Fruit fly (Drosophila melanogaster) whole organism, embryonic: ENCODE results near the gene fru.

Experiments used
- Aef1 ChIP-seq: fragments of 200-800 bp; sonication (Bioruptor generic); IDR thresholded peaks from 3 replicates; pipeline ENCODE4 v1.3.6; 2022; ENCODE audit warnings: missing biosample characterization, missing genetic modification characterization
- CG10565 ChIP-seq: fragments of 200-800 bp; sonication (Bioruptor generic); optimal IDR thresholded peaks from 3 replicates; lab custom pipeline; 2016; ENCODE audit warnings: missing biosample characterization, mild to moderate bottlenecking, missing genetic modification characterization
- CG10979 ChIP-seq: fragments of 200-800 bp; sonication (Bioruptor generic); optimal IDR thresholded peaks from 2 replicates; lab custom pipeline; 2018; ENCODE audit warnings: missing biosample characterization, mild to moderate bottlenecking, missing genetic modification characterization, moderate library complexity
- CG11247 ChIP-seq: fragments of 200-800 bp; sonication (Bioruptor generic); IDR thresholded peaks from 2 replicates; pipeline ENCODE4 v1.3.6; 2022; ENCODE audit warnings: missing biosample characterization, missing genetic modification characterization
- CG11456 ChIP-seq: fragments of 200-800 bp; sonication (Bioruptor generic); IDR thresholded peaks from 3 replicates; pipeline ENCODE4 v1.3.6; 2022; ENCODE audit warnings: missing biosample characterization, missing genetic modification characterization
- CG12769 ChIP-seq: fragments of 200-800 bp; sonication (Bioruptor generic); optimal IDR thresholded peaks from 2 replicates; lab custom pipeline; 2019; ENCODE audit warnings: missing biosample characterization, mild to moderate bottlenecking, missing genetic modification characterization, moderate library complexity
- CG13123 ChIP-seq: fragments of 200-800 bp; sonication (Bioruptor generic); optimal IDR thresholded peaks from 2 replicates; lab custom pipeline; 2016; ENCODE audit warnings: missing biosample characterization, missing genetic modification characterization
- CG14860 ChIP-seq: fragments of 200-800 bp; sonication (Bioruptor generic); IDR thresholded peaks from 3 replicates; pipeline ENCODE4 v1.3.6; 2022; ENCODE audit warnings: missing biosample characterization, missing genetic modification characterization; ENCODE audit not compliant: partially characterized antibody
- CG16779 ChIP-seq: fragments of 200-800 bp; sonication (Bioruptor generic); IDR thresholded peaks from 2 replicates; pipeline ENCODE4 v1.3.6; 2022; ENCODE audit warnings: missing biosample characterization, missing genetic modification characterization
- CG17361 ChIP-seq: fragments of 200-800 bp; sonication (Bioruptor generic); IDR thresholded peaks from 3 replicates; pipeline ENCODE4 v1.3.6; 2022; ENCODE audit warnings: missing biosample characterization, missing genetic modification characterization
- CG17385 ChIP-seq: fragments of 200-800 bp; sonication (Bioruptor generic); optimal IDR thresholded peaks from 3 replicates; lab custom pipeline; 2018; ENCODE audit warnings: missing biosample characterization, mild to moderate bottlenecking, missing genetic modification characterization
- CG18619 ChIP-seq: fragments of 200-800 bp; sonication (Bioruptor generic); optimal IDR thresholded peaks from 3 replicates; lab custom pipeline; 2017; ENCODE audit warnings: missing biosample characterization, mild to moderate bottlenecking, missing genetic modification characterization
- CG2129 ChIP-seq: fragments of 200-800 bp; sonication (Bioruptor generic); IDR thresholded peaks from 2 replicates; pipeline ENCODE4 v1.3.6; 2022; ENCODE audit warnings: missing biosample characterization, missing genetic modification characterization; ENCODE audit not compliant: partially characterized antibody
- CG2199 ChIP-seq: fragments of 200-800 bp; sonication (Bioruptor generic); IDR thresholded peaks from 3 replicates; pipeline ENCODE4 v1.3.6; 2022; ENCODE audit warnings: missing biosample characterization, missing genetic modification characterization
- CG2875 ChIP-seq: fragments of 200-800 bp; sonication (Bioruptor generic); optimal IDR thresholded peaks from 2 replicates; lab custom pipeline; 2017; ENCODE audit warnings: missing biosample characterization, mild to moderate bottlenecking, missing genetic modification characterization, missing genetic modification reagents
- CG2889 ChIP-seq: fragments of 200-800 bp; sonication (Bioruptor generic); IDR thresholded peaks from 3 replicates; pipeline ENCODE4 v1.3.6; 2022; ENCODE audit warnings: missing biosample characterization, missing genetic modification characterization
- CG31224 ChIP-seq: fragments of 200-800 bp; sonication (Bioruptor generic); IDR thresholded peaks from 2 replicates; pipeline ENCODE4 v1.3.6; 2022; ENCODE audit warnings: missing biosample characterization, missing genetic modification characterization
- CG32767 ChIP-seq: fragments of 200-800 bp; sonication (Bioruptor generic); IDR thresholded peaks from 2 replicates; pipeline ENCODE4 v1.3.6; 2022; ENCODE audit warnings: missing biosample characterization, missing genetic modification characterization
- CG34224 ChIP-seq: fragments of 200-800 bp; sonication (Bioruptor generic); IDR thresholded peaks from 3 replicates; pipeline ENCODE4 v1.3.6; 2022; ENCODE audit warnings: missing biosample characterization, missing genetic modification characterization; ENCODE audit not compliant: partially characterized antibody
- CG34376 ChIP-seq: fragments of 200-800 bp; sonication (Bioruptor generic); optimal IDR thresholded peaks from 2 replicates; lab custom pipeline; 2018; ENCODE audit warnings: missing biosample characterization, mild to moderate bottlenecking, missing genetic modification characterization
- CG5245 ChIP-seq: fragments of 200-800 bp; sonication (Bioruptor generic); optimal IDR thresholded peaks from 3 replicates; lab custom pipeline; 2016; ENCODE audit warnings: missing biosample characterization, missing genetic modification characterization
- CG7928 ChIP-seq: fragments of 200-800 bp; sonication (Bioruptor generic); optimal IDR thresholded peaks from 2 replicates; lab custom pipeline; 2017; ENCODE audit warnings: missing biosample characterization, mild to moderate bottlenecking, missing genetic modification characterization
- CG9215 ChIP-seq: fragments of 200-800 bp; sonication (Bioruptor generic); IDR thresholded peaks from 2 replicates; pipeline ENCODE4 v1.3.6; 2022; ENCODE audit warnings: missing biosample characterization, missing genetic modification characterization
- CG9727 ChIP-seq: fragments of 200-800 bp; sonication (Bioruptor generic); optimal IDR thresholded peaks from 3 replicates; lab custom pipeline; 2017; ENCODE audit warnings: missing biosample characterization, mild to moderate bottlenecking, missing genetic modification characterization
- Dll ChIP-seq: fragments of 200-800 bp; sonication (Bioruptor generic); IDR thresholded peaks from 4 replicates; pipeline ENCODE4 v1.3.6; 2022; ENCODE audit warnings: missing biosample characterization, missing genetic modification characterization; ENCODE audit not compliant: partially characterized antibody
- E2f2 ChIP-seq: fragments of 200-800 bp; sonication (Bioruptor generic); IDR thresholded peaks from 2 replicates; pipeline ENCODE4 v1.3.6; 2022; ENCODE audit warnings: missing biosample characterization, missing genetic modification characterization
- H2.0 ChIP-seq: fragments of 200-800 bp; sonication (Bioruptor generic); IDR thresholded peaks from 2 replicates; pipeline ENCODE4 v1.3.6; 2022; ENCODE audit warnings: missing biosample characterization, missing genetic modification characterization
- HLH54F ChIP-seq: fragments of 200-800 bp; sonication (Bioruptor generic); optimal IDR thresholded peaks from 3 replicates; lab custom pipeline; 2016; ENCODE audit warnings: missing biosample characterization, missing genetic modification characterization
- Hand ChIP-seq: fragments of 200-800 bp; sonication (Bioruptor generic); optimal IDR thresholded peaks from 2 replicates; lab custom pipeline; 2017; ENCODE audit warnings: mild to moderate bottlenecking, missing biosample characterization, missing genetic modification reagents, missing genetic modification characterization
- HmgZ ChIP-seq: fragments of 200-800 bp; sonication (Bioruptor generic); optimal IDR thresholded peaks from 2 replicates; lab custom pipeline; 2018; ENCODE audit warnings: missing biosample characterization, mild to moderate bottlenecking, missing genetic modification characterization
- Med ChIP-seq: fragments of 200-800 bp; sonication (Bioruptor generic); peaks from one replicate; lab custom pipeline; 2016; ENCODE audit warnings: missing biosample characterization, missing genetic modification characterization, mild to moderate bottlenecking, inconsistent platforms, moderate library complexity
- NK7.1 ChIP-seq: fragments of 200-800 bp; sonication (Bioruptor generic); optimal IDR thresholded peaks from 3 replicates; lab custom pipeline; 2016; ENCODE audit warnings: missing biosample characterization, missing genetic modification characterization
- PHDP ChIP-seq: fragments of 200-800 bp; sonication (Bioruptor generic); optimal IDR thresholded peaks from 3 replicates; lab custom pipeline; 2018; ENCODE audit warnings: missing biosample characterization, mild to moderate bottlenecking, missing genetic modification characterization, moderate library complexity
- Pdp1 ChIP-seq, 2 experiments: fragments of 200-800 bp; sonication (Bioruptor generic); optimal IDR thresholded peaks; 3 replicates each; lab custom pipeline; 2016; ENCODE audit warnings: missing biosample characterization in 2 of 2, missing genetic modification characterization in 2 of 2, mild to moderate bottlenecking in 1 of 2, moderate library complexity in 1 of 2
- cato ChIP-seq: fragments of 200-800 bp; sonication (Bioruptor generic); optimal IDR thresholded peaks from 2 replicates; lab custom pipeline; 2016; ENCODE audit warnings: missing biosample characterization, missing genetic modification characterization, borderline replicate concordance
- crol ChIP-seq: fragments of 200-800 bp; sonication (Bioruptor generic); IDR thresholded peaks from 2 replicates; pipeline ENCODE4 v1.3.6; 2022; ENCODE audit warnings: missing biosample characterization, missing genetic modification characterization
- eyg ChIP-seq: fragments of 200-800 bp; sonication (Bioruptor generic); optimal IDR thresholded peaks from 3 replicates; lab custom pipeline; 2016; ENCODE audit warnings: missing biosample characterization, missing genetic modification characterization
- grau ChIP-seq: fragments of 200-800 bp; optimal IDR thresholded peaks from 3 replicates; lab custom pipeline; 2019; ENCODE audit warnings: missing biosample characterization, mild to moderate bottlenecking, missing genetic modification characterization, moderate library complexity
- lab ChIP-seq: fragments of 200-800 bp; sonication (Bioruptor generic); optimal IDR thresholded peaks from 3 replicates; lab custom pipeline; 2017; ENCODE audit warnings: missing biosample characterization, missing genetic modification characterization, mild to moderate bottlenecking, moderate library complexity, missing genetic modification reagents
- lola ChIP-seq, 3 experiments: fragments of >200 bp in 2 of 3; fragments of 200-800 bp in 1 of 3; sonication (Bioruptor generic) in 1 of 3; optimal IDR thresholded peaks; 2 replicates each; lab custom pipeline; 2017 to 2019; ENCODE audit warnings: missing biosample characterization in 3 of 3, missing genetic modification characterization in 3 of 3, mild to moderate bottlenecking in 1 of 3, moderate library complexity in 1 of 3
- luna ChIP-seq: fragments of 200-800 bp; sonication (Bioruptor generic); optimal IDR thresholded peaks from 2 replicates; lab custom pipeline; 2016; ENCODE audit warnings: missing biosample characterization, missing genetic modification characterization
- phol ChIP-seq: fragments of 200-800 bp; sonication (Bioruptor generic); optimal IDR thresholded peaks from 3 replicates; lab custom pipeline; 2018; ENCODE audit warnings: missing biosample characterization, mild to moderate bottlenecking, missing genetic modification characterization, moderate library complexity
- tna ChIP-seq: fragments of 200-800 bp; sonication (Bioruptor generic); IDR thresholded peaks from 2 replicates; pipeline ENCODE4 v1.3.6; 2022; ENCODE audit warnings: missing biosample characterization, missing genetic modification characterization; ENCODE audit not compliant: partially characterized antibody
- vvl ChIP-seq: fragments of 200-800 bp; sonication (Bioruptor generic); IDR thresholded peaks from 2 replicates; pipeline ENCODE4 v1.3.6; 2022; ENCODE audit warnings: missing biosample characterization, missing genetic modification characterization
- z ChIP-seq: fragments of 200-800 bp; sonication (Bioruptor generic); IDR thresholded peaks from 3 replicates; pipeline ENCODE4 v1.3.6; 2022; ENCODE audit warnings: missing biosample characterization, missing genetic modification characterization

The fru gene

dm6 chr3R:18396801-18397604, 148.4 kb downstream of the fru start, which contains the start of gene Vti1b (continued):
- TF ChIP-seq grau (tag; lab: Kevin White, UChicago) (peak; percentile 100), CG7928 (peak; percentile 71), Hand (GFP tag; lab: Kevin White, UChicago) (peak; percentile 82), CG34376 (GFP tag; lab: Kevin White, UChicago) (peak; percentile 56), CG31224 (GFP tag; lab: Robert Waterston, UW) (peak; percentile 84), CG2199 (GFP tag; lab: Robert Waterston, UW) (peak; percentile 71), CG17361 (peak; percentile 95)

dm6 chr3R:18395694-18396093, 149.7 kb downstream of the fru start:
- TF ChIP-seq luna (no peak), lab (GFP tag; lab: Kevin White, UChicago) (no peak), HLH54F (GFP tag; lab: Kevin White, UChicago) (no peak), Med (GFP tag; lab: Kevin White, UChicago) (peak; percentile 38), lola (GFP tag; optimal IDR thresholded peaks at IDR 0.05; lab: Kevin White, UChicago) (no peak), Dll (GFP tag; lab: Robert Waterston, UW) (no peak), CG13123 (GFP tag; lab: Kevin White, UChicago) (no peak), cato (GFP tag; lab: Kevin White, UChicago) (no peak)

- TF ChIP-seq NK7.1 (GFP tag; lab: Kevin White, UChicago) (no peak), CG11247 (GFP tag; lab: Robert Waterston, UW) (no peak), tna (no peak), Aef1 (GFP tag; lab: Robert Waterston, UW) (no peak), CG14860 (GFP tag; lab: Robert Waterston, UW) (no peak), crol (GFP tag; lab: Robert Waterston, UW) (peak; percentile 39; the same call in 1 of the 2 replicates), Pdp1 (GFP tag; optimal IDR thresholded peaks at IDR 0.05; lab: Kevin White, UChicago) (peak in 1 of 2 experiments; percentile 20), CG11456 (GFP tag; lab: Robert Waterston, UW) (0 out of 3 replicates have a peak, but pooled peaks have one; percentile 43), H2.0 (GFP tag; lab: Robert Waterston, UW) (no peak), CG12769 (peak; percentile 91), z (GFP tag; lab: Robert Waterston, UW) (no peak), CG10565 (no peak)
- TF ChIP-seq, all 482 proteins: peak for 4
Observed at dm6 chr3R:18394876-18395275, 150.5 kb downstream of the fru start.

- TF ChIP-seq CG32767 (GFP tag; lab: Robert Waterston, UW), result 0 out of 2 replicates have a peak, but pooled peaks have one; percentile 47
- peak; percentile 28 for TF ChIP-seq phol
- no peak for TF ChIP-seq CG5245 (GFP tag; lab: Kevin White, UChicago)
- peak; percentile 54 for TF ChIP-seq CG9727 (GFP tag; lab: Kevin White, UChicago)
- TF ChIP-seq PHDP (tag; lab: Kevin White, UChicago), result peak; percentile 71
- TF ChIP-seq CG2889 (GFP tag; lab: Robert Waterston, UW), result peak; percentile 41; the same call in 1 of the 3 replicates
- TF ChIP-seq vvl (GFP tag; lab: Robert Waterston, UW), result peak; percentile 63; the same call in 1 of the 2 replicates
- peak; percentile 45 for TF ChIP-seq CG9215 (GFP tag; lab: Robert Waterston, UW)
- no peak for TF ChIP-seq CG2129
- peak; percentile 54 for TF ChIP-seq CG17385
- TF ChIP-seq CG16779, result no peak
- peak; percentile 36; the same call in 1 of the 2 replicates for TF ChIP-seq E2f2 (GFP tag; lab: Robert Waterston, UW)
- peak; percentile 19 for TF ChIP-seq CG2875 (GFP tag; lab: Kevin White, UChicago)
- TF ChIP-seq HmgZ, result peak; percentile 31
- no peak for TF ChIP-seq CG34224 (GFP tag; lab: Robert Waterston, UW)
- peak; percentile 46 for TF ChIP-seq CG10979 (tag; lab: Kevin White, UChicago)
- TF ChIP-seq CG18619 (GFP tag; lab: Kevin White, UChicago), result peak; percentile 3
- TF ChIP-seq eyg (GFP tag; lab: Kevin White, UChicago), result no peak
Observed at dm6 chr3R:18393436-18393835, 151.9 kb downstream of the fru start.
